Fruit fly (Drosophila melanogaster) ovary, adult (tissue): ENCODE data around the gene CG16984.

Experiments used
- CG17801 ChIP-seq: fragments of 200-800 bp; optimal IDR thresholded peaks from 2 replicates; lab custom pipeline; 2019; ENCODE audit warnings: missing biosample characterization, mild to moderate bottlenecking, missing genetic modification characterization, moderate library complexity; ENCODE audit not compliant: partially characterized antibody

The CG16984 gene

dm6 chr3L:2595481-2595880, at the start of gene CG16984:
CG16984 (plus strand) TSS chr3L:2595781.
- TF ChIP-seq CG17801 (GFP tag; lab: Kevin White, UChicago), result no peak

- TF ChIP-seq CG17801 (GFP tag; lab: Kevin White, UChicago), result no peak
Observed at dm6 chr3L:2545913-2546312, 49.7 kb upstream of the CG16984 start.

dm6 chr3L:2548932-2549331, 46.6 kb upstream of the CG16984 start:
- TF ChIP-seq CG17801 (GFP tag; lab: Kevin White, UChicago), result no peak

dm6 chr3L:2551137-2551676, 44.4 kb upstream of the CG16984 start:
- TF ChIP-seq CG17801 (GFP tag; lab: Kevin White, UChicago), result no peak

dm6 chr3L:2552116-2552843, 43.3 kb upstream of the CG16984 start:
- TF ChIP-seq CG17801 (GFP tag; lab: Kevin White, UChicago), result no peak

dm6 chr3L:2552844-2553839, 42.4 kb upstream of the CG16984 start:
- TF ChIP-seq CG17801 (GFP tag; lab: Kevin White, UChicago), result peak; percentile 95

dm6 chr3L:2554118-2554814, 41.3 kb upstream of the CG16984 start, which contains the start of gene Spn:
Spn (minus strand) TSS chr3L:2554292.
- peak; percentile 86 for TF ChIP-seq CG17801 (GFP tag; lab: Kevin White, UChicago)

- TF ChIP-seq CG17801 (GFP tag; lab: Kevin White, UChicago), result no peak
Observed at dm6 chr3L:2555670-2556069, 39.9 kb upstream of the CG16984 start.

- TF ChIP-seq CG17801 (GFP tag; lab: Kevin White, UChicago), result no peak
Observed at dm6 chr3L:2566029-2566428, 29.6 kb upstream of the CG16984 start.

- no peak for TF ChIP-seq CG17801 (GFP tag; lab: Kevin White, UChicago)
Observed at dm6 chr3L:2567050-2567609, 28.5 kb upstream of the CG16984 start.

- no peak for TF ChIP-seq CG17801 (GFP tag; lab: Kevin White, UChicago)
Observed at dm6 chr3L:2568274-2568673, 27.3 kb upstream of the CG16984 start.

dm6 chr3L:2570269-2570723, 25.3 kb upstream of the CG16984 start:
- TF ChIP-seq CG17801 (GFP tag; lab: Kevin White, UChicago), result peak; percentile 86

- TF ChIP-seq CG17801 (GFP tag; lab: Kevin White, UChicago), result no peak
Observed at dm6 chr3L:2571975-2572374, 23.6 kb upstream of the CG16984 start.
